Worm (Caenorhabditis elegans): ENCODE measurements around the gene F56D6.20.
A peak's percentile ranks its signal among the peaks of the same experiment; 100 is the strongest.

The F56D6.20 gene

DNA sequence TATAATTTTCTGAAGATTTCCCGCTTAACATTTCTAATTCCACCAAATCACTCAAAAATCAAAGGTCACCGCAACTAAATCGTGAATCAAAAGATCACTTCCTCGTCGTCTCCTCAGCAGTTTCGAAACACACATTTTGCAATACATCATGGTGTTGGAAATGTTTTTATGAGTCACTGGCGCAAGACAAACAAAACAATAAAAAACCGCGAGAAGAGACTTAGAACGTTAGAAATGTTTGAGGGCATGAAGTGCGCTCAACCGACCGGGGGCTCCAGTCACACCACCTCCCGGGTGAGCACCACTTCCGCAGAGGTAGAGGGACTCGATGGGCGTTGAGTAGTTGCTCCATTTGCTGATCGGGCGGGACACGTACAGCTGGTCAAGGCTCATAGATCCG, 37.4 kb upstream of the F56D6.20 start (continued):
- TF ChIP-seq egl-27 (tag; optimal IDR thresholded peaks at IDR 0.05) (no peak), rbr-2 (tag; optimal IDR thresholded peaks at IDR 0.05) (peak; percentile 17)

DNA sequence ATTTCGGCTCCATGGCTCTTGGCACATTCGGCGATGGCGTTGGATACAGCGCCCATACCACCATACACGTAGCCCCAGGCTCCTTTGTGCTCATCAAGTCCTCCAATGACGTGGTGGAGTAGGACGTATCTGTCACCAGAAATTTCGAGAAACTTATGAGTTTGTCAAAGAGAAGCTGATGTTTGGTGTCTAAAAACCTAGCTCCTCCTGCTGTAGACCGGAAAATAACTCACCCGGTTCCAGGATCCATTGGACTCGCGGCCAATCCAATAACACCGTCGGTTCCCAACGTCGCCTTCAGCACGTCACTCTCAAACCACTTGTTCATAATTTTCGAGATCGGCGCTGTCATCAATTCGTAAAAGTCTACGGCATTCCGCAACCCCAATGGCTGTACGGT, 35.7 kb upstream of the F56D6.20 start:
- TF ChIP-seq aha-1 (tag), result peak; percentile 91
- peak in 1 of 2 experiments; percentile 67 for TF ChIP-seq unc-62 (GFP tag; optimal IDR thresholded peaks at IDR 0.05 in 1 of 2)
- TF ChIP-seq unc-62 (tag; optimal IDR thresholded peaks at IDR 0.05), result no peak
- no peak for TF ChIP-seq ztf-11 (tag; optimal IDR thresholded peaks at IDR 0.05)

DNA sequence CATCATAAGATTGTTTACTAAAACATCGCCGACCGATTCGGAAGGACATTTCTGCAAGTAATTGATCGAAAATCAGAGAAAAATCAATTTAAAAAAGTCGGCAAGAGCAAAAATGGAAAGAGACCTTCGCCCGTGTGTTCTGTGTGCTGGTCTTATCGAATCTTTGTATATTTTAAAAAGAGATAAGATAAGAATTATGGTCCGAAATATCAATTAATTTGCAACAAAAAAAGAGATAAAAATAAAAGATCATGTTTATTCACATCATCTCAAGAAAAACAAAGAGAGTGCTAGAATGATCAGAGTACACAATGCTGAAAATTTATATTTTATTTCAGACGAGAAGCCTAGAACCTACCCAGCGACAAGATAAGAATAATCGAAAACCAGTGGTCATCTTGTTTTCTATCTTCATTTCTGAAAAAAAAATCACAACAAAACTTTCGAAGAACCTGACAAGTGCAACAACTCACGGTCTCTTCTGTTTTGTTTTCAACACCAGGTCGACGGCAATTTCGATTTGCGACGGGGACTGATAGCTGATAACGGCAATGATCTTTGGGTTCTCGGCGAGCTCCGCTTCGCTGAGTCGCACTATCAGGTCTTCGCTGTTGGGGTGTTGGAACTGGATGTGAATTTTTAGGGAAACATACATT, 34.3 kb upstream of the F56D6.20 start, which contains the start of gene F37C4.6:
Gene F37C4.6, minus strand, starts transcription at position 51 of the 656 bp plus-strand sequence.
- TF ChIP-seq hlh-11 (tag; optimal IDR thresholded peaks at IDR 0.05) (peak; percentile 49), rbr-2 (tag; optimal IDR thresholded peaks at IDR 0.05) (no peak), attf-4 (tag; optimal IDR thresholded peaks at IDR 0.05) (no peak), arid-1 (GFP tag; conservative IDR thresholded peaks at IDR 0.05) (no peak), dmd-6 (GFP tag; IDR thresholded peaks at IDR 0.05) (peak; percentile 14; the same call in 1 of the 2 replicates), pqm-1 (tag; optimal IDR thresholded peaks at IDR 0.05) (peak; percentile 18), nhr-28 (tag; optimal IDR thresholded peaks at IDR 0.05) (peak; percentile 9), vab-7 (GFP tag; IDR thresholded peaks at IDR 0.05) (no peak), daf-16 (GFP tag; optimal IDR thresholded peaks at IDR 0.05) (no peak), daf-16 (tag; optimal IDR thresholded peaks at IDR 0.05) (peak; percentile 85)

DNA sequence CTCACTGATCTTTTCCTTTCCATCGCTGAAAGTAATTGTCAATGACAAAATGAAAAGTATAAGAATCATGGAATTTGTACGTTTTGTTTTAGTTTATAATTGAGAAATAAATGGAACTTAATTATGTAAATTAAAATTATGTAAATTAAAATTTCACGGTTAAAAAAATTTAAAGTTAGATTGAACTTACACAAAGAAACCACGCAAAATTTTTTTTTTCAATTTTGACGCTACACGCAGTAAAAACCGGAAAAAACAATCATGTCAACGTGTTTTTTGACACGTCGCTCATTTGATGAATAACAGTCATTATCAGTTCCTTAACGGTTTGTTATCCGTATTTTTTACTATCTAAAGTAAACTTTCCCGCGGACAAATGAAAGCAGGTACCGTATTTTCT, 31.6 kb upstream of the F56D6.20 start, which contains the start of the genes F37C4.8 and oac-23:
Gene F37C4.8, minus strand, starts transcription at position 101 of the 400 bp plus-strand sequence.
Gene oac-23, plus strand, starts transcription at position 323 of the 400 bp plus-strand sequence.
- TF ChIP-seq ceh-82 (tag; optimal IDR thresholded peaks at IDR 0.05) (no peak), lir-3 (tag; optimal IDR thresholded peaks at IDR 0.05) (no peak), Y5F2A.4 (GFP tag; optimal IDR thresholded peaks at IDR 0.05) (no peak), aha-1 (tag) (peak; percentile 32), ztf-11 (tag; optimal IDR thresholded peaks at IDR 0.05) (no peak), lin-13 (GFP tag; optimal IDR thresholded peaks at IDR 0.05) (no peak), ceh-32 (tag; optimal IDR thresholded peaks at IDR 0.05; ENCODE audit: poor library complexity) (no peak), lim-7 (GFP tag; IDR thresholded peaks at IDR 0.05) (no peak), cey-2 (tag; optimal IDR thresholded peaks at IDR 0.05; ENCODE audit: borderline replicate concordance, insufficient read depth) (no peak)

DNA sequence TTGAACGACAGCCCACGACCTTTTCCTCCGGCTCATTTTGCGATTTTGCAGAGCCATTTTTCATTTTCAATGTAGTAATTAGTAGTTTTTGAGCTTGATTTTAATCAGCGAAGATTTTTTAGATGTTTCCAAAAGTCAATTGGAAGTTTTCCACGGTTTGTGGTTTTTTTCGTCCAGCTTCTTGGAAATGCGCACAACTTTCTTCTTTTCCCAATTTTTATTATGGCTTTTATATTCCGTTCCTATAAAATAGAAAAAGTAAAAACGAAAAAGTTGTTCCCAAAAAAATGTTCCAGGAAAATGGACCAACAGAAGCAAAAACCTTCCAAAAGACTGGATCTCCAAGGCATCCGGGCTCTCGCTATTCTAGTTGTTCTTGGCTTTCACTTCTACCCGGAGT, 27.3 kb upstream of the F56D6.20 start, which contains the start of gene oac-22:
Gene oac-22, plus strand, starts transcription at position 301 of the 400 bp plus-strand sequence.
- TF ChIP-seq nhr-11 (tag; optimal IDR thresholded peaks at IDR 0.05), result no peak
- TF ChIP-seq zfp-2 (tag; optimal IDR thresholded peaks at IDR 0.05), result no peak
- no peak for TF ChIP-seq daf-19 (GFP tag; conservative IDR thresholded peaks at IDR 0.05)
- no peak for TF ChIP-seq T26A8.4 (GFP tag; IDR thresholded peaks at IDR 0.05)
- no peak for TF ChIP-seq nhr-48 (tag; optimal IDR thresholded peaks at IDR 0.05)
- no peak for TF ChIP-seq sdz-12 (GFP tag; optimal IDR thresholded peaks at IDR 0.05)
- no peak for TF ChIP-seq Y48G9A.11 (GFP tag; IDR thresholded peaks at IDR 0.05)
- TF ChIP-seq lir-3 (tag; optimal IDR thresholded peaks at IDR 0.05), result no peak
- TF ChIP-seq nhr-102 (tag; optimal IDR thresholded peaks at IDR 0.05), result no peak

DNA sequence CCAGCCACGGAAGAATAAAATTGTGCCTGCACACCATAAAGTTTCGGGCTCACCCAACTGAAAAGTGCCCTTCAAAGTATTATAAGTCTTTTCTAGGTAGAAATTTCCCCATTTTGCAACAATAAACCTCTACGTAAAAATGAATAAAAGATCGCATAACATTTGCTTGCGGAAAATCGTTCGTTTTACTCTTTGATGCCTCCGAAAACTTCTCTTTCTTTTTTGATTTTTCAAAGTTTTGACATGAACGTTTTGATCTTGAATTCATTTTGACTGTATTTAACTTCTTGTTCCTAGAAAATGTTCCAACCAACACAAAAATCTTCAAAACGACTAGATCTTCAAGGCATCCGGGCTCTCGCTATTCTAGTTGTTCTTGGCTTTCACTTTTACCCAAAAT, 23.7 kb upstream of the F56D6.20 start, which contains the start of gene oac-21:
Gene oac-21, plus strand, starts transcription at position 301 of the 400 bp plus-strand sequence.
- TF ChIP-seq aly-2 (tag; optimal IDR thresholded peaks at IDR 0.05) (no peak), dmd-6 (GFP tag; IDR thresholded peaks at IDR 0.05) (no peak), daf-12 (tag; optimal IDR thresholded peaks at IDR 0.05) (no peak), nhr-10 (tag; optimal IDR thresholded peaks at IDR 0.05) (no peak), R02D3.7 (tag; optimal IDR thresholded peaks at IDR 0.05) (no peak), zip-2 (tag; optimal IDR thresholded peaks at IDR 0.05) (no peak), snpc-1.2 (GFP tag; IDR thresholded peaks at IDR 0.05) (no peak), ceh-32 (tag; optimal IDR thresholded peaks at IDR 0.05; ENCODE audit: poor library complexity) (no peak), lir-3 (tag; optimal IDR thresholded peaks at IDR 0.05) (no peak)
